Worm (Caenorhabditis elegans) whole organism, L4 larva: Measurements from ENCODE around the gene R08C7.1.
A peak's percentile ranks its signal among the peaks of the same experiment; 100 is the strongest.

Experiments
- F10B5.3 ChIP-seq: sonication (generic microtip); optimal IDR thresholded peaks from 2 replicates; lab custom pipeline; 2016; ENCODE audit warnings: mild to moderate bottlenecking, missing genetic modification characterization, missing compliant biosample characterization
- F49E8.2 ChIP-seq: sonication (generic microtip); optimal IDR thresholded peaks from 2 replicates; lab custom pipeline; 2016; ENCODE audit warnings: missing compliant biosample characterization, mild to moderate bottlenecking, missing genetic modification characterization, borderline replicate concordance
- ceh-82 ChIP-seq: sonication (generic microtip); optimal IDR thresholded peaks from 2 replicates; lab custom pipeline; 2017; ENCODE audit warnings: missing biosample characterization, missing genetic modification characterization
- dve-1 ChIP-seq: sonication (generic microtip); optimal IDR thresholded peaks from 2 replicates; lab custom pipeline; 2017; ENCODE audit warnings: antibody characterized with exemption, mild to moderate bottlenecking, missing genetic modification characterization, missing compliant biosample characterization; ENCODE audit not compliant: insufficient read depth
- hif-1 ChIP-seq, 2 experiments: sonication (generic microtip); optimal IDR thresholded peaks; 2 replicates each; lab custom pipeline; 2016 to 2017; ENCODE audit warnings: missing compliant biosample characterization in 2 of 2, missing genetic modification characterization in 2 of 2, missing genetic modification reagents in 2 of 2, missing genotype in 2 of 2, mild to moderate bottlenecking in 1 of 2
- mdt-29 ChIP-seq: fragments of 200-800 bp; sonication (Bioruptor generic); IDR thresholded peaks from 2 replicates; pipeline ENCODE4 v1.3.6; 2022; ENCODE audit warnings: missing genetic modification reagents, missing genetic modification characterization, missing compliant biosample characterization
- nhr-237 ChIP-seq: sonication (generic microtip); optimal IDR thresholded peaks from 2 replicates; lab custom pipeline; 2017; ENCODE audit warnings: missing biosample characterization, missing genetic modification characterization
- rbr-2 ChIP-seq: sonication (generic microtip); optimal IDR thresholded peaks from 2 replicates; lab custom pipeline; 2016; ENCODE audit warnings: missing genotype, missing genetic modification characterization, missing compliant biosample characterization
- sdz-12 ChIP-seq: fragments of 200-800 bp; sonication (Bioruptor generic); optimal IDR thresholded peaks from 2 replicates; lab custom pipeline; 2018; ENCODE audit warnings: mild to moderate bottlenecking, missing genetic modification characterization, missing compliant biosample characterization
- unc-39 ChIP-seq: sonication (generic microtip); optimal IDR thresholded peaks from 2 replicates; lab custom pipeline; 2017; ENCODE audit warnings: missing biosample characterization, missing genetic modification characterization
- unc-62 ChIP-seq, 3 experiments: fragments of 150-350 bp in 1 of 3; sonication (generic microtip); optimal IDR thresholded peaks in 2 of 3; peaks in 1 of 3; 1 replicate in 1 of 3; 2 replicates in 2 of 3; lab custom pipeline; 2014 to 2017; ENCODE audit warnings: missing biosample characterization in 3 of 3, missing genetic modification characterization in 3 of 3, missing genetic modification reagents in 3 of 3, missing genotype in 1 of 3

DNA sequence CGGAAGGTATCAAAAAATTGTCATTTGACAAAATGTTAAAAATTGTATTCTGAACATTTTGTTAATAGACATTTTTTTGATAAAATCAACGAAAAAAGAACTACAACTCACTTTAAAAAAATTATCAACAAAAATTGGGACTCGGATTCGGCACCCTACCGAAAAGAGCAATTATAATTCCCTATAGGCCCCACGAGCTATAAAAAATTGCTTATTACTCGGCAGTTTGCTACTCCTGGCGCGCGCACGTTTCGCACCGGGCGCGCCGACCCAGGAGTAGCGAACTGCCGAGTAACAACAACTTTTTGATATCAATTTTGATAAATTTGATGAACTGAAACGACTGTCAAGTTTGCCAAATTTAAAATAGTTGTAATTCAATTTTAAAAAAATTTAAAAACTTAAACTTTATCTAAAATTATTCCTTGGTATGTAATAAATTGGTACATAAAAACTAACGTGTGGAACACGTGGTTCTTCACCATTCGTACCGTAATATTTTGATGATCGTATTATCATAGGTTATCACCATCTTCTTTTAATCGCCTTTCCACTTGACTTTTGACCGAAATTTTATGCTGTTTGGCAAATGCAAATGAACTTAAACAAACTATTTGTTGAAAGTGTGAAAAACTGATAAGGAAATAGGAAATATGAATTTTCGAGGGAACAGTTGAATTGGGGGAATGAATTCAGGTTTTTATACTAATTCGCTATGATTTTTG is 23.8 kb downstream of the R08C7.1 start:
- TF ChIP-seq nhr-237 (tag; lab: Kevin White, UChicago) (no peak), sdz-12 (GFP tag; lab: Kevin White, UChicago) (no peak), unc-62 (GFP tag; optimal IDR thresholded peaks at IDR 0.05 in 1 of 2; lab: Kevin White, UChicago) (no peak), unc-62 (tag; optimal IDR thresholded peaks at IDR 0.05; lab: Kevin White, UChicago) (no peak), dve-1 (tag; lab: Kevin White, UChicago) (peak; percentile 66), ceh-82 (tag; lab: Kevin White, UChicago) (no peak), F49E8.2 (tag; lab: Kevin White, UChicago) (no peak), rbr-2 (tag; lab: Kevin White, UChicago) (no peak), F10B5.3 (tag; lab: Kevin White, UChicago) (no peak), mdt-29 (GFP tag; lab: Robert Waterston, UW) (no peak), unc-39 (no peak), hif-1 (tag; optimal IDR thresholded peaks at IDR 0.05; lab: Kevin White, UChicago) (no peak)
